Fruit fly (Drosophila melanogaster) Kc167 (cell line): Measurements from ENCODE around the gene Gyc89Db.

ENCODE experiments used
- Sin3A ChIP-seq: fragments of >200 bp; optimal IDR thresholded peaks from 2 replicates; lab custom pipeline; 2018; ENCODE audit warnings: missing external identifiers
- h ChIP-seq: fragments of >200 bp; optimal IDR thresholded peaks from 3 replicates; lab custom pipeline; 2018; ENCODE audit warnings: missing external identifiers
- insv ChIP-seq: fragments of >200 bp; optimal IDR thresholded peaks from 3 replicates; lab custom pipeline; 2018; ENCODE audit warnings: missing external identifiers
- ttk ChIP-seq: sonication (Bioruptor generic); optimal IDR thresholded peaks from 2 replicates; lab custom pipeline; 2017; ENCODE audit warnings: missing external identifiers

dm6 chr3R:16500919-16501851 lies 24.3 kb downstream of the Gyc89Db start, which contains the start of gene Decay:
- no peak for TF ChIP-seq h (lab: Kevin White, UChicago)
- TF ChIP-seq ttk (lab: Kevin White, UChicago) = no peak
- TF ChIP-seq Sin3A (lab: Kevin White, UChicago) = no peak
- TF ChIP-seq insv (lab: Kevin White, UChicago) = no peak
